Fruit fly (Drosophila melanogaster) whole organism, embryonic: Measurements from ENCODE around the gene SecCl.

Experiments used
- Atf-2 ChIP-seq: fragments of 200-800 bp; sonication (Bioruptor generic); optimal IDR thresholded peaks from 2 replicates; lab custom pipeline; 2016; ENCODE audit warnings: missing biosample characterization, missing genetic modification characterization
- Atf3 ChIP-seq: fragments of 200-800 bp; sonication (Bioruptor generic); optimal IDR thresholded peaks from 3 replicates; lab custom pipeline; 2016; ENCODE audit warnings: missing biosample characterization, missing genetic modification characterization
- BtbVII ChIP-seq: fragments of 200-800 bp; sonication (Bioruptor generic); optimal IDR thresholded peaks from 3 replicates; lab custom pipeline; 2017; ENCODE audit warnings: missing biosample characterization, mild to moderate bottlenecking, missing genetic modification characterization
- CG10321 ChIP-seq: fragments of 200-800 bp; sonication (Bioruptor generic); IDR thresholded peaks from 2 replicates; pipeline ENCODE4 v1.3.6; 2022; ENCODE audit warnings: missing biosample characterization, missing genetic modification characterization
- CG10565 ChIP-seq: fragments of 200-800 bp; sonication (Bioruptor generic); optimal IDR thresholded peaks from 3 replicates; lab custom pipeline; 2016; ENCODE audit warnings: missing biosample characterization, mild to moderate bottlenecking, missing genetic modification characterization
- CG10959 ChIP-seq: fragments of 200-800 bp; sonication (Bioruptor generic); IDR thresholded peaks from 2 replicates; pipeline ENCODE4 v1.3.6; 2022; ENCODE audit warnings: missing biosample characterization, missing genetic modification characterization
- CG11247 ChIP-seq: fragments of 200-800 bp; sonication (Bioruptor generic); IDR thresholded peaks from 2 replicates; pipeline ENCODE4 v1.3.6; 2022; ENCODE audit warnings: missing biosample characterization, missing genetic modification characterization
- CG12071 ChIP-seq: fragments of 200-800 bp; sonication (Bioruptor generic); optimal IDR thresholded peaks from 3 replicates; lab custom pipeline; 2018; ENCODE audit warnings: missing biosample characterization, mild to moderate bottlenecking, missing genetic modification characterization
- CG12236 ChIP-seq: fragments of 200-800 bp; sonication (Bioruptor generic); optimal IDR thresholded peaks from 2 replicates; lab custom pipeline; 2016; ENCODE audit warnings: missing biosample characterization, missing genetic modification characterization
- CG12769 ChIP-seq: fragments of 200-800 bp; sonication (Bioruptor generic); optimal IDR thresholded peaks from 2 replicates; lab custom pipeline; 2019; ENCODE audit warnings: missing biosample characterization, mild to moderate bottlenecking, missing genetic modification characterization, moderate library complexity
- CG14441 ChIP-seq: fragments of 200-800 bp; sonication (Bioruptor generic); IDR thresholded peaks from 2 replicates; pipeline ENCODE4 v1.3.6; 2022; ENCODE audit warnings: missing biosample characterization, missing genetic modification characterization
- CG14710 ChIP-seq: fragments of 200-800 bp; sonication (Bioruptor generic); optimal IDR thresholded peaks from 3 replicates; lab custom pipeline; 2019; ENCODE audit warnings: missing biosample characterization, mild to moderate bottlenecking, missing genetic modification characterization, moderate library complexity
- CG14965 ChIP-seq: fragments of 200-800 bp; sonication (Bioruptor generic); optimal IDR thresholded peaks from 2 replicates; lab custom pipeline; 2016; ENCODE audit warnings: missing biosample characterization, missing genetic modification characterization, borderline replicate concordance
- CG17186 ChIP-seq: fragments of 200-800 bp; sonication (Bioruptor generic); optimal IDR thresholded peaks from 3 replicates; lab custom pipeline; 2017; ENCODE audit warnings: missing biosample characterization, missing genetic modification reagents, missing genetic modification characterization
- CG18011 ChIP-seq: fragments of 200-800 bp; sonication (Bioruptor generic); optimal IDR thresholded peaks from 2 replicates; lab custom pipeline; 2017; ENCODE audit warnings: missing biosample characterization, missing genetic modification characterization, mild to moderate bottlenecking, moderate library complexity, missing genotype
- CG18599 ChIP-seq: fragments of 200-800 bp; sonication (Bioruptor generic); optimal IDR thresholded peaks from 3 replicates; lab custom pipeline; 2017; ENCODE audit warnings: missing biosample characterization, missing genetic modification characterization, mild to moderate bottlenecking, moderate library complexity, missing genetic modification reagents
- CG18619 ChIP-seq: fragments of 200-800 bp; sonication (Bioruptor generic); optimal IDR thresholded peaks from 3 replicates; lab custom pipeline; 2017; ENCODE audit warnings: missing biosample characterization, mild to moderate bottlenecking, missing genetic modification characterization
- CG2202 ChIP-seq: fragments of 200-800 bp; sonication (Bioruptor generic); optimal IDR thresholded peaks from 2 replicates; lab custom pipeline; 2018; ENCODE audit warnings: missing biosample characterization, mild to moderate bottlenecking, missing genetic modification characterization
- CG3163 ChIP-seq: fragments of 200-800 bp; sonication (Bioruptor generic); optimal IDR thresholded peaks from 3 replicates; lab custom pipeline; 2016; ENCODE audit warnings: missing biosample characterization, missing genetic modification characterization
- CG3281 ChIP-seq: fragments of 200-800 bp; sonication (Bioruptor generic); optimal IDR thresholded peaks from 3 replicates; lab custom pipeline; 2017; ENCODE audit warnings: missing biosample characterization, mild to moderate bottlenecking, missing genetic modification characterization
- CG4707 ChIP-seq: fragments of 200-800 bp; sonication (Bioruptor generic); optimal IDR thresholded peaks from 2 replicates; lab custom pipeline; 2018; ENCODE audit warnings: missing biosample characterization, mild to moderate bottlenecking, missing genetic modification characterization, moderate library complexity
- CG4730 ChIP-seq: fragments of 200-800 bp; sonication (Bioruptor generic); IDR thresholded peaks from 2 replicates; pipeline ENCODE4 v1.3.6; 2022; ENCODE audit warnings: missing biosample characterization, missing genetic modification characterization
- CG6175 ChIP-seq: fragments of 200-800 bp; sonication (Bioruptor generic); IDR thresholded peaks from 3 replicates; pipeline ENCODE4 v1.3.6; 2022; ENCODE audit warnings: missing biosample characterization, missing genetic modification characterization
- CG6254 ChIP-seq: fragments of 200-800 bp; sonication (Bioruptor generic); optimal IDR thresholded peaks from 3 replicates; lab custom pipeline; 2017; ENCODE audit warnings: mild to moderate bottlenecking, missing biosample characterization, missing genetic modification reagents, missing genetic modification characterization
- CG8281 ChIP-seq: fragments of 200-800 bp; sonication (Bioruptor generic); optimal IDR thresholded peaks from 2 replicates; lab custom pipeline; 2018; ENCODE audit warnings: missing biosample characterization, mild to moderate bottlenecking, missing genetic modification characterization, moderate library complexity
- CG9727 ChIP-seq: fragments of 200-800 bp; sonication (Bioruptor generic); optimal IDR thresholded peaks from 3 replicates; lab custom pipeline; 2017; ENCODE audit warnings: missing biosample characterization, mild to moderate bottlenecking, missing genetic modification characterization
- CG9876 ChIP-seq: fragments of 200-800 bp; sonication (Bioruptor generic); optimal IDR thresholded peaks from 2 replicates; lab custom pipeline; 2016; ENCODE audit warnings: missing biosample characterization, missing genetic modification characterization
- CHES-1-like ChIP-seq: fragments of 200-800 bp; sonication (Bioruptor generic); optimal IDR thresholded peaks from 2 replicates; lab custom pipeline; 2016; ENCODE audit warnings: missing biosample characterization, missing genetic modification characterization
- Hand ChIP-seq: fragments of 200-800 bp; sonication (Bioruptor generic); optimal IDR thresholded peaks from 2 replicates; lab custom pipeline; 2017; ENCODE audit warnings: mild to moderate bottlenecking, missing biosample characterization, missing genetic modification reagents, missing genetic modification characterization
- Hey ChIP-seq: fragments of 200-800 bp; sonication (Bioruptor generic); optimal IDR thresholded peaks from 3 replicates; lab custom pipeline; 2018; ENCODE audit warnings: missing biosample characterization, mild to moderate bottlenecking, missing genetic modification characterization
- Mrtf ChIP-seq: fragments of 200-800 bp; sonication (Bioruptor generic); IDR thresholded peaks from 3 replicates; pipeline ENCODE4 v1.3.6; 2022; ENCODE audit warnings: missing biosample characterization, missing genetic modification characterization
- NC2β ChIP-seq: fragments of 200-800 bp; sonication (Bioruptor generic); optimal IDR thresholded peaks from 2 replicates; lab custom pipeline; 2016; ENCODE audit warnings: missing biosample characterization, missing genetic modification characterization
- Scr ChIP-seq: fragments of 200-800 bp; sonication (Bioruptor generic); IDR thresholded peaks from 2 replicates; pipeline ENCODE4 v1.3.6; 2022; ENCODE audit warnings: missing biosample characterization, missing genetic modification characterization; ENCODE audit not compliant: partially characterized antibody
- bowl ChIP-seq: fragments of 200-800 bp; sonication (Bioruptor generic); IDR thresholded peaks from 2 replicates; pipeline ENCODE4 v1.3.6; 2022; ENCODE audit warnings: missing biosample characterization, missing genetic modification characterization
- chif ChIP-seq, 2 experiments: fragments of 200-800 bp; sonication (Bioruptor generic); optimal IDR thresholded peaks; 3 replicates each; lab custom pipeline; 2016; ENCODE audit warnings: missing biosample characterization in 2 of 2, missing genetic modification characterization in 2 of 2
- croc ChIP-seq: fragments of 200-800 bp; sonication (Bioruptor generic); conservative IDR thresholded peaks from 3 replicates; pipeline ENCODE4 v1.3.6; 2022; ENCODE audit warnings: missing biosample characterization, missing genetic modification characterization
- crol ChIP-seq: fragments of 200-800 bp; sonication (Bioruptor generic); IDR thresholded peaks from 2 replicates; pipeline ENCODE4 v1.3.6; 2022; ENCODE audit warnings: missing biosample characterization, missing genetic modification characterization
- disco-r ChIP-seq: fragments of 200-800 bp; sonication (Bioruptor generic); optimal IDR thresholded peaks from 2 replicates; lab custom pipeline; 2016; ENCODE audit warnings: missing biosample characterization, missing genetic modification characterization
- dmrt11E ChIP-seq: fragments of 200-800 bp; sonication (Bioruptor generic); optimal IDR thresholded peaks from 3 replicates; lab custom pipeline; 2018; ENCODE audit warnings: missing biosample characterization, mild to moderate bottlenecking, missing genetic modification characterization, moderate library complexity
- dmrt99B ChIP-seq: fragments of 200-800 bp; sonication (Bioruptor generic); optimal IDR thresholded peaks from 2 replicates; lab custom pipeline; 2018; ENCODE audit warnings: missing biosample characterization, mild to moderate bottlenecking, missing genetic modification characterization, moderate library complexity
- en ChIP-seq: fragments of 200-800 bp; sonication (Bioruptor generic); optimal IDR thresholded peaks from 2 replicates; lab custom pipeline; 2016; ENCODE audit warnings: missing biosample characterization, missing genetic modification characterization
- ken ChIP-seq: fragments of 200-800 bp; sonication (Bioruptor generic); IDR thresholded peaks from 3 replicates; pipeline ENCODE4 v1.3.6; 2022; ENCODE audit warnings: missing biosample characterization, missing genetic modification characterization
- luna ChIP-seq: fragments of 200-800 bp; sonication (Bioruptor generic); optimal IDR thresholded peaks from 2 replicates; lab custom pipeline; 2016; ENCODE audit warnings: missing biosample characterization, missing genetic modification characterization
- pb ChIP-seq: fragments of 200-800 bp; sonication (Bioruptor generic); optimal IDR thresholded peaks from 3 replicates; lab custom pipeline; 2016; ENCODE audit warnings: missing biosample characterization, missing genetic modification characterization
- row ChIP-seq: fragments of 200-800 bp; sonication (Bioruptor generic); IDR thresholded peaks from 3 replicates; pipeline ENCODE4 v1.3.6; 2022; ENCODE audit warnings: missing biosample characterization, missing genetic modification characterization
- sd ChIP-seq: fragments of 200-800 bp; sonication (Bioruptor generic); optimal IDR thresholded peaks from 3 replicates; lab custom pipeline; 2018; ENCODE audit warnings: missing biosample characterization, mild to moderate bottlenecking, missing genetic modification characterization, moderate library complexity
- slbo ChIP-seq: fragments of 200-800 bp; sonication (Bioruptor generic); IDR thresholded peaks from 2 replicates; pipeline ENCODE4 v1.3.6; 2022; ENCODE audit warnings: missing biosample characterization, missing genetic modification characterization
- stwl ChIP-seq: fragments of 200-800 bp; sonication (Bioruptor generic); optimal IDR thresholded peaks from 3 replicates; lab custom pipeline; 2018; ENCODE audit warnings: missing biosample characterization, mild to moderate bottlenecking, missing genetic modification characterization, moderate library complexity
- sug ChIP-seq: fragments of 200-800 bp; optimal IDR thresholded peaks from 2 replicates; lab custom pipeline; 2019; ENCODE audit warnings: missing biosample characterization, mild to moderate bottlenecking, missing genetic modification characterization, moderate library complexity
- wdn ChIP-seq: fragments of 200-800 bp; sonication (Bioruptor generic); IDR thresholded peaks from 2 replicates; pipeline ENCODE4 v1.3.6; 2022; ENCODE audit warnings: missing biosample characterization, missing genetic modification characterization
- wor ChIP-seq: fragments of 200-800 bp; sonication (Bioruptor generic); IDR thresholded peaks from 2 replicates; pipeline ENCODE4 v1.3.6; 2022; ENCODE audit warnings: missing biosample characterization, missing genetic modification characterization

The SecCl gene

DNA sequence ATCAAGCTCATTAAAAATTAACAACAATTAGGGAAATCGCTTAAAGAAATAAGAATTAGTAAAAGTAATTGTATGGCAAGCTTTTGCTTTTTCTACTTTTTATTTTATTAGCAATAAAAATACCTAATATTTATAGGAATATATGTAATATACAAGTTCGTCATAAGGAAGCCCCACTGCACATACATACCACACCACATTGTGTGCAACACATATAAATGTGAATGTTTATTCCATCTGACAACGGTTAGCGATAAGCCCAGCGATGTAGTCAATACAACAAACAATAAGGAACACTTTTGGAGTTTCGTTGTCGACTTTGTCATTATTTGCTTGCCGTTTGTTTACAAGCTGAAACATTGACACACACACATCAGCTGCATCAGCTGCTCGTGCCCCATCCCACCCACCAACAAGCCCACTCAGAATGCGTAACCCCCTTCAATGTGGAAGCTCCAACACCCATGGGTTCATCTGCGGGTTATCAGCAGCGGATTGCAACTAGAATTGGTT lies 15.4 kb downstream of the SecCl start (continued):
- peak; percentile 81 for TF ChIP-seq BtbVII (GFP tag; lab: Kevin White, UChicago)
- TF ChIP-seq CG12071 = peak; percentile 89
- TF ChIP-seq stwl (tag; lab: Kevin White, UChicago) = peak; percentile 37
- no peak for TF ChIP-seq CG11247
- no peak for TF ChIP-seq CG14441
- no peak for TF ChIP-seq Scr (GFP tag; lab: Robert Waterston, UW)
- TF ChIP-seq CG6175 (GFP tag; lab: Robert Waterston, UW) = no peak
- TF ChIP-seq Atf3 = no peak
- TF ChIP-seq CG14710 (tag; lab: Kevin White, UChicago) = peak; percentile 94
- TF ChIP-seq CG10321 (GFP tag; lab: Robert Waterston, UW) = no peak
- TF ChIP-seq chif (GFP tag; optimal IDR thresholded peaks at IDR 0.05; lab: Kevin White, UChicago) = peak; percentile 55 to 60
- no peak for TF ChIP-seq CG10565 (GFP tag; lab: Kevin White, UChicago)
- TF ChIP-seq CG8281 (tag; lab: Kevin White, UChicago) = peak; percentile 87
- peak; percentile 46 for TF ChIP-seq croc (GFP tag; lab: Robert Waterston, UW)
- TF ChIP-seq sug (tag; lab: Kevin White, UChicago) = peak; percentile 8
- TF ChIP-seq Mrtf (GFP tag; lab: Robert Waterston, UW) = 0 out of 3 replicates have a peak, but pooled peaks have one; percentile 16
- 0 out of 3 replicates have a peak, but pooled peaks have one; percentile 42 for TF ChIP-seq ken
- TF ChIP-seq disco-r = peak; percentile 22
- TF ChIP-seq dmrt99B = peak; percentile 72
- TF ChIP-seq luna (GFP tag; lab: Kevin White, UChicago) = no peak
- peak; percentile 54; the same call in 2 of the 3 replicates for TF ChIP-seq row (GFP tag; lab: Robert Waterston, UW)
- peak; percentile 24 for TF ChIP-seq CG3281 (GFP tag; lab: Kevin White, UChicago)
- no peak for TF ChIP-seq CG3163 (GFP tag; lab: Kevin White, UChicago)
- TF ChIP-seq crol (GFP tag; lab: Robert Waterston, UW) = no peak
- no peak for TF ChIP-seq wor (GFP tag; lab: Robert Waterston, UW)
- TF ChIP-seq bowl = no peak
- TF ChIP-seq sd (tag; lab: Kevin White, UChicago) = peak; percentile 32
- TF ChIP-seq CG2202 (tag; lab: Kevin White, UChicago) = peak; percentile 97
- TF ChIP-seq CG17186 (GFP tag; lab: Kevin White, UChicago) = peak; percentile 88
- TF ChIP-seq CG4707 (GFP tag; lab: Kevin White, UChicago) = peak; percentile 94
- TF ChIP-seq CG12236 (GFP tag; lab: Kevin White, UChicago) = peak; percentile 86
- TF ChIP-seq CG9876 (GFP tag; lab: Kevin White, UChicago) = peak; percentile 42
- no peak for TF ChIP-seq CHES-1-like (GFP tag; lab: Kevin White, UChicago)
- TF ChIP-seq Hey = peak; percentile 77
- peak; percentile 74 for TF ChIP-seq NC2β (GFP tag; lab: Kevin White, UChicago)
- TF ChIP-seq slbo (GFP tag; lab: Robert Waterston, UW) = no peak
- TF ChIP-seq CG18011 (GFP tag; lab: Kevin White, UChicago) = no peak
- peak; percentile 86 for TF ChIP-seq dmrt11E (tag; lab: Kevin White, UChicago)
- TF ChIP-seq CG18619 (GFP tag; lab: Kevin White, UChicago) = peak; percentile 65
- TF ChIP-seq en = peak; percentile 48
- no peak for TF ChIP-seq CG4730 (GFP tag; lab: Robert Waterston, UW)
- TF ChIP-seq pb = peak; percentile 38
- peak; percentile 72 for TF ChIP-seq CG18599 (GFP tag; lab: Kevin White, UChicago)
- TF ChIP-seq CG6254 = peak; percentile 92
- peak; percentile 45 for TF ChIP-seq CG12769 (tag; lab: Kevin White, UChicago)
- TF ChIP-seq Hand (GFP tag; lab: Kevin White, UChicago) = no peak
- peak; percentile 58; the same call in 1 of the 2 replicates for TF ChIP-seq CG10959 (GFP tag; lab: Robert Waterston, UW)
- TF ChIP-seq CG14965 (GFP tag; lab: Kevin White, UChicago) = peak; percentile 53
- TF ChIP-seq CG9727 = peak; percentile 80
- TF ChIP-seq Atf-2 (GFP tag; lab: Kevin White, UChicago) = peak; percentile 19
- no peak for TF ChIP-seq wdn (GFP tag; lab: Robert Waterston, UW)
